Fruit fly (Drosophila melanogaster): Measurements from ENCODE around the gene vig2.
A peak's percentile ranks its signal among the peaks of the same experiment; 100 is the strongest.

vig2 gene

DNA sequence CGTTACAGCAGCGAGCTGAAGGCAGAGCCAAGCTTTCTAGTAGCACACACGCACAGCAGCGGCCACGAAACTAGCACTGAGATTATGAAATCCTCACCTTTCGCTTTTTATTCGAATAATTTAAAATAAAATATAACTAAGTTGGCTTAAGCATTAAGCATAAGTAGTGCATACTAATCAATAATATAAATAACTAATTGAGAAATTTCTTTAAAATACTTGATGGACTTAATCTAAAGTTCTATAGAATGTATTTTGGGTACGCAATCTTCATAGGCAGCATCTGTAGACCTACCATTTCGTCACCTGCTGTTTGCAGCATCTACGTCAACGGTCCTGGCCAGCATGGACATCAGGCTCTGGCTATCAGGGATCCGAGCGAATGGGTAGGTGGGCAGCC is 29.2 kb downstream of the vig2 start (continued):
- TF ChIP-seq gfzf (GFP tag; optimal IDR thresholded peaks at IDR 0.05) (no peak), CG31441 (GFP tag; IDR thresholded peaks at IDR 0.05) (peak; percentile 39; the same call in 1 of the 2 replicates), Atf-2 (GFP tag; optimal IDR thresholded peaks at IDR 0.05) (no peak), lab (GFP tag; optimal IDR thresholded peaks at IDR 0.05) (peak; percentile 55), CG42726 (GFP tag; IDR thresholded peaks at IDR 0.05; ENCODE audit: partially characterized antibody) (no peak), Fer1 (GFP tag; optimal IDR thresholded peaks at IDR 0.05) (peak; percentile 70), CG12155 (GFP tag; optimal IDR thresholded peaks at IDR 0.05) (no peak), lola (GFP tag; optimal IDR thresholded peaks at IDR 0.05) (no peak), CG4820 (GFP tag; optimal IDR thresholded peaks at IDR 0.05) (no peak), zf30C (GFP tag; optimal IDR thresholded peaks at IDR 0.05) (no peak), en (GFP tag; optimal IDR thresholded peaks at IDR 0.05) (no peak), mam (GFP tag; optimal IDR thresholded peaks at IDR 0.05) (no peak), CG11398 (GFP tag; optimal IDR thresholded peaks at IDR 0.05) (no peak), CG4854 (GFP tag; optimal IDR thresholded peaks at IDR 0.05) (no peak), CG11456 (GFP tag; IDR thresholded peaks at IDR 0.05) (no peak), klu (GFP tag; IDR thresholded peaks at IDR 0.05) (no peak; the same call in 1 of the 2 replicates), CG7786 (GFP tag; optimal IDR thresholded peaks at IDR 0.05) (no peak), CG17912 (GFP tag; optimal IDR thresholded peaks at IDR 0.05) (no peak), repo (GFP tag; optimal IDR thresholded peaks at IDR 0.05) (no peak), CG8089 (GFP tag; optimal IDR thresholded peaks at IDR 0.05) (no peak), B-H1 (GFP tag; IDR thresholded peaks at IDR 0.05) (no peak), CG30020 (tag; optimal IDR thresholded peaks at IDR 0.05) (no peak), C15 (GFP tag; IDR thresholded peaks at IDR 0.05) (no peak), caup (GFP tag; optimal IDR thresholded peaks at IDR 0.05; ENCODE audit: severe bottlenecking) (no peak), MBD-R2 (GFP tag; IDR thresholded peaks at IDR 0.05) (no peak), Gug (GFP tag; IDR thresholded peaks at IDR 0.05) (no peak), zfh2 (GFP tag; optimal IDR thresholded peaks at IDR 0.05) (no peak), Rfx (GFP tag; IDR thresholded peaks at IDR 0.05) (no peak), insv (GFP tag; optimal IDR thresholded peaks at IDR 0.05) (no peak), CG33213 (GFP tag; optimal IDR thresholded peaks at IDR 0.05) (no peak), D19A (tag; optimal IDR thresholded peaks at IDR 0.05) (no peak), sr (GFP tag; IDR thresholded peaks at IDR 0.05) (no peak), kah (GFP tag; optimal IDR thresholded peaks at IDR 0.05) (no peak), Rx (GFP tag; IDR thresholded peaks at IDR 0.05) (no peak), CG2875 (GFP tag; optimal IDR thresholded peaks at IDR 0.05) (no peak), CG31224 (GFP tag; IDR thresholded peaks at IDR 0.05) (no peak), cad (GFP tag; optimal IDR thresholded peaks at IDR 0.05) (no peak), mld (GFP tag; IDR thresholded peaks at IDR 0.05; ENCODE audit: partially characterized antibody) (no peak), Drgx (GFP tag; IDR thresholded peaks at IDR 0.05) (no peak), sc (optimal IDR thresholded peaks at IDR 0.05) (no peak), sc (GFP tag; optimal IDR thresholded peaks at IDR 0.05) (no peak), Lim3 (GFP tag; IDR thresholded peaks at IDR 0.05) (no peak), CG8765 (GFP tag; IDR thresholded peaks at IDR 0.05) (no peak), psq (GFP tag; optimal IDR thresholded peaks at IDR 0.05) (no peak), Mrtf (GFP tag; IDR thresholded peaks at IDR 0.05) (no peak), gcm (GFP tag; optimal IDR thresholded peaks at IDR 0.05) (no peak), CG2116 (GFP tag; optimal IDR thresholded peaks at IDR 0.05) (no peak), ato (GFP tag; IDR thresholded peaks at IDR 0.05; ENCODE audit: partially characterized antibody) (no peak), Xrp1 (GFP tag; IDR thresholded peaks at IDR 0.05) (0 out of 2 replicates have a peak, but pooled peaks have one; percentile 9), Scr (GFP tag; IDR thresholded peaks at IDR 0.05; ENCODE audit: partially characterized antibody) (no peak), Nf-YA (GFP tag; IDR thresholded peaks at IDR 0.05) (no peak), vvl (GFP tag; IDR thresholded peaks at IDR 0.05) (no peak), slbo (GFP tag; IDR thresholded peaks at IDR 0.05) (0 out of 2 replicates have a peak, but pooled peaks have one; percentile 15)
